Fruit fly (Drosophila melanogaster): Measurements from ENCODE around the gene CG32228.

Gene CG32228

DNA sequence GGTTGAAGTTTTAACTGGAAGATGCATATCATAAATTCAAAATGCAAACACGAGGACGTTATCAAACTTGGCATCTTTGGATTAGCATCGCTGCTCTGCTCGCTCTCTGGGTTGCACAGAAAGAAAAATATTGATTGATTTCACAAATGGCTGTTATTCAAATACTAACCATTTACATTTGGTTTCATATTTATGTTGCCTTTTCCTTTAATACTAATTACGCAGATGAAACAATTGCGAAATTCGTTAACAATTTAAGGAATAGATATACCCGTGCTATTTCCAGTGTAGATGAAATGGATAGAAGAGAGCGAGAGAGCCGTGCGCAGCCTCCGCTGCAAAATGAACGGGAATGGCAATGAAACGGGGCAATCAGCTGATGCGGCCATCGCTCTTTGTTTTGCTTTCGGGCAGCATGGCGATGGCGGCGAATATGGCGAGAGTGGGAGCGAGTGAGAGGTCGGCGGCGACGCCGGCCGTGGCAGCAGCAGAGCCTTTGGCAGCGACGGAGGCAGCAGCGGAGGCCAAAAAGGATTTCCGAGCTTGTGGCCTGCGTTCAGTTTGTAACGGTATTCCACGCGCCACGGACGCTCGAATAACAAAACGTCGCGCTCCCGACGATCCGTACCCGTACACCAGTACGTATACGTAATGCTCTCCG lies 18.0 kb upstream of the CG32228 start, which contains the start of gene rdgC (continued):
- TF ChIP-seq CG10274 (GFP tag; optimal IDR thresholded peaks at IDR 0.05), result peak; percentile 83
- peak in 1 of 3 experiments; percentile 40 for TF ChIP-seq lola (GFP tag; optimal IDR thresholded peaks at IDR 0.05)
- peak; percentile 54 for TF ChIP-seq lbe (GFP tag; optimal IDR thresholded peaks at IDR 0.05)
- peak; percentile 88 for TF ChIP-seq CG10462 (GFP tag; optimal IDR thresholded peaks at IDR 0.05)
- TF ChIP-seq tap (tag; optimal IDR thresholded peaks at IDR 0.05), result peak; percentile 98
- TF ChIP-seq CG12236 (GFP tag; optimal IDR thresholded peaks at IDR 0.05), result peak; percentile 83
- TF ChIP-seq Doc2 (GFP tag; IDR thresholded peaks at IDR 0.05), result peak; percentile 89
- peak; percentile 96 for TF ChIP-seq Antp (GFP tag; optimal IDR thresholded peaks at IDR 0.05)
- peak; percentile 96 for TF ChIP-seq CG15269 (tag; optimal IDR thresholded peaks at IDR 0.05)
- peak; percentile 88 for TF ChIP-seq Optix (GFP tag; IDR thresholded peaks at IDR 0.05)
- TF ChIP-seq CG4730 (GFP tag; IDR thresholded peaks at IDR 0.05), result peak; percentile 96
- peak; percentile 94 for TF ChIP-seq Sox100B (GFP tag; optimal IDR thresholded peaks at IDR 0.05)
- peak; percentile 17 for TF ChIP-seq pzg (GFP tag; optimal IDR thresholded peaks at IDR 0.05)
- TF ChIP-seq CG4424 (GFP tag; optimal IDR thresholded peaks at IDR 0.05), result peak; percentile 94
- peak; percentile 98 for TF ChIP-seq Sox102F (GFP tag; optimal IDR thresholded peaks at IDR 0.05)
- TF ChIP-seq schlank (tag; optimal IDR thresholded peaks at IDR 0.05), result peak; percentile 90
- TF ChIP-seq NfI (GFP tag; optimal IDR thresholded peaks at IDR 0.05), result peak; percentile 96
- peak; percentile 94 for TF ChIP-seq Bteb2 (GFP tag; optimal IDR thresholded peaks at IDR 0.05)
- peak; percentile 95 for TF ChIP-seq CG2199 (GFP tag; IDR thresholded peaks at IDR 0.05)
- peak; percentile 95 for TF ChIP-seq CG7556 (GFP tag; optimal IDR thresholded peaks at IDR 0.05)
- peak; percentile 93 for TF ChIP-seq NFAT (GFP tag; IDR thresholded peaks at IDR 0.05)
- peak; percentile 91 for TF ChIP-seq Atf-2 (GFP tag; optimal IDR thresholded peaks at IDR 0.05)
- TF ChIP-seq sisA (GFP tag; IDR thresholded peaks at IDR 0.05), result peak; percentile 95
- TF ChIP-seq so (GFP tag; IDR thresholded peaks at IDR 0.05), result peak; percentile 96
- peak; percentile 87 for TF ChIP-seq CG7357 (GFP tag; IDR thresholded peaks at IDR 0.05)
- peak; percentile 77 for TF ChIP-seq CG7928 (GFP tag; optimal IDR thresholded peaks at IDR 0.05)
- TF ChIP-seq ara (GFP tag; IDR thresholded peaks at IDR 0.05), result peak; percentile 96
- TF ChIP-seq CG15601 (tag; optimal IDR thresholded peaks at IDR 0.05), result peak; percentile 85
- peak; percentile 90 for TF ChIP-seq CG12104 (GFP tag; optimal IDR thresholded peaks at IDR 0.05)
- TF ChIP-seq Nf-YC (tag; optimal IDR thresholded peaks at IDR 0.05), result peak; percentile 68
- peak; percentile 95 for TF ChIP-seq CrebB (tag; optimal IDR thresholded peaks at IDR 0.05)
- peak; percentile 98 for TF ChIP-seq dysf (GFP tag; IDR thresholded peaks at IDR 0.05)
- TF ChIP-seq Myb (GFP tag; optimal IDR thresholded peaks at IDR 0.05), result peak; percentile 85
- peak; percentile 95 for TF ChIP-seq btn (GFP tag; optimal IDR thresholded peaks at IDR 0.05)
- no peak for TF ChIP-seq HLH4C (GFP tag; IDR thresholded peaks at IDR 0.05; ENCODE audit: partially characterized antibody)
- peak; percentile 91 for TF ChIP-seq CG6765 (GFP tag; optimal IDR thresholded peaks at IDR 0.05)
- peak; percentile 95 for TF ChIP-seq eyg (GFP tag; optimal IDR thresholded peaks at IDR 0.05)
- TF ChIP-seq al (GFP tag; IDR thresholded peaks at IDR 0.05), result peak; percentile 93
- no peak for TF ChIP-seq kni (GFP tag; optimal IDR thresholded peaks at IDR 0.05)
- peak; percentile 9 for TF ChIP-seq gfzf (GFP tag; optimal IDR thresholded peaks at IDR 0.05)
- peak; percentile 77 for TF ChIP-seq CG30431 (GFP tag; optimal IDR thresholded peaks at IDR 0.05)
- peak; percentile 89 for TF ChIP-seq CG10267 (tag; optimal IDR thresholded peaks at IDR 0.05)
- TF ChIP-seq Usf (GFP tag; optimal IDR thresholded peaks at IDR 0.05), result peak; percentile 68
- no peak for TF ChIP-seq lov (optimal IDR thresholded peaks at IDR 0.05)
- peak; percentile 91 for TF ChIP-seq lov (GFP tag; IDR thresholded peaks at IDR 0.05)
- TF ChIP-seq CG10321 (GFP tag; IDR thresholded peaks at IDR 0.05), result peak; percentile 80
- peak; percentile 85 for TF ChIP-seq ham (GFP tag; IDR thresholded peaks at IDR 0.05)
- TF ChIP-seq Six4 (GFP tag; optimal IDR thresholded peaks at IDR 0.05), result peak; percentile 95
- TF ChIP-seq CG2116 (GFP tag; optimal IDR thresholded peaks at IDR 0.05), result peak; percentile 74
- TF ChIP-seq fu2 (GFP tag; optimal IDR thresholded peaks at IDR 0.05), result peak; percentile 95
- TF ChIP-seq eve (GFP tag; optimal IDR thresholded peaks at IDR 0.05), result no peak
